Worm (Caenorhabditis elegans) whole organism, L1 larva: ENCODE measurements around the gene T10G3.1.

Experiments
- C04F5.9 ChIP-seq: sonication (generic microtip); optimal IDR thresholded peaks from 2 replicates; lab custom pipeline; 2016; ENCODE audit warnings: missing genetic modification characterization, missing compliant biosample characterization
- C34B4.2 ChIP-seq: sonication (generic microtip); optimal IDR thresholded peaks from 2 replicates; lab custom pipeline; 2017; ENCODE audit warnings: mild to moderate bottlenecking, missing genetic modification characterization, missing compliant biosample characterization
- alr-1 ChIP-seq: fragments of 200-800 bp; sonication (Bioruptor generic); optimal IDR thresholded peaks from 2 replicates; lab custom pipeline; 2018; ENCODE audit warnings: borderline replicate concordance, mild to moderate bottlenecking, missing genetic modification characterization, missing compliant biosample characterization
- ama-1 ChIP-seq: fragments of 150-350 bp; optimal IDR thresholded peaks from 2 replicates; lab custom pipeline; 2014
- ceh-63 ChIP-seq: fragments of 200-800 bp; sonication (Bioruptor generic); optimal IDR thresholded peaks from 2 replicates; lab custom pipeline; 2018; ENCODE audit warnings: mild to moderate bottlenecking, missing genetic modification characterization, missing compliant biosample characterization
- ceh-82 ChIP-seq, 3 experiments: fragments of 150-350 bp in 1 of 3; sonication (generic microtip) in 2 of 3; optimal IDR thresholded peaks; 2 replicates each; lab custom pipeline; 2014 to 2017; ENCODE audit warnings: missing biosample characterization in 3 of 3, missing genetic modification characterization in 3 of 3
- dsc-1 ChIP-seq: sonication (generic microtip); optimal IDR thresholded peaks from 2 replicates; lab custom pipeline; 2016; ENCODE audit warnings: mild to moderate bottlenecking, missing genetic modification characterization, missing compliant biosample characterization
- efl-1 ChIP-seq, 4 experiments: fragments of 150-350 bp; optimal IDR thresholded peaks in 3 of 4; peaks in 1 of 4; 1 replicate in 1 of 4; 2 replicates in 3 of 4; lab custom pipeline; 2014; ENCODE audit warnings: missing biosample characterization in 2 of 4, missing genetic modification characterization in 2 of 4, missing genetic modification reagents in 2 of 4
- egl-13 ChIP-seq: sonication (generic microtip); optimal IDR thresholded peaks from 2 replicates; lab custom pipeline; 2016; ENCODE audit warnings: missing genotype, missing genetic modification reagents, missing genetic modification characterization, missing compliant biosample characterization
- egl-27 ChIP-seq, 2 experiments: fragments of 150-350 bp in 1 of 2; sonication (generic microtip); optimal IDR thresholded peaks; 3 replicates each; lab custom pipeline; 2017 to 2018; ENCODE audit warnings: missing biosample characterization in 2 of 2, missing genetic modification characterization in 2 of 2, missing genetic modification reagents in 2 of 2
- elt-3 ChIP-seq, 6 experiments: fragments of 150-350 bp in 1 of 6; sonication (generic microtip); optimal IDR thresholded peaks; 2 replicates each; lab custom pipeline; 2017 to 2018; ENCODE audit warnings: missing biosample characterization in 6 of 6, missing genetic modification characterization in 6 of 6, inconsistent platforms in 1 of 6
- ets-5 ChIP-seq: fragments of 200-800 bp; sonication (Bioruptor generic); IDR thresholded peaks from 2 replicates; pipeline ENCODE4 v1.3.6; 2022; ENCODE audit warnings: missing genetic modification characterization, missing compliant biosample characterization
- fkh-10 ChIP-seq: sonication (generic microtip); optimal IDR thresholded peaks from 2 replicates; lab custom pipeline; 2017; ENCODE audit warnings: missing biosample characterization, missing genetic modification reagents, missing genetic modification characterization
- fkh-4 ChIP-seq: sonication (generic microtip); optimal IDR thresholded peaks from 2 replicates; lab custom pipeline; 2016; ENCODE audit warnings: missing compliant biosample characterization, missing genetic modification characterization, borderline replicate concordance
- fkh-8 ChIP-seq: sonication (generic microtip); optimal IDR thresholded peaks from 2 replicates; lab custom pipeline; 2016; ENCODE audit warnings: mild to moderate bottlenecking, missing genetic modification characterization, missing compliant biosample characterization
- grh-1 ChIP-seq: fragments of 200-800 bp; sonication (Bioruptor generic); IDR thresholded peaks from 2 replicates; pipeline ENCODE4 v1.3.6; 2022; ENCODE audit warnings: missing genetic modification reagents, missing genetic modification characterization, missing compliant biosample characterization
- irx-1 ChIP-seq: sonication (generic microtip); optimal IDR thresholded peaks from 2 replicates; lab custom pipeline; 2016; ENCODE audit warnings: missing genetic modification characterization, missing compliant biosample characterization
- isw-1 ChIP-seq: fragments of 200-800 bp; sonication (Bioruptor generic); IDR thresholded peaks from 2 replicates; pipeline ENCODE4 v1.3.6; 2022; ENCODE audit warnings: missing genetic modification characterization, missing compliant biosample characterization
- lin-13 ChIP-seq: fragments of 150-350 bp; optimal IDR thresholded peaks from 2 replicates; lab custom pipeline; 2014; ENCODE audit warnings: missing biosample characterization, missing genetic modification reagents, missing genetic modification characterization
- lin-14 ChIP-seq: fragments of 200-800 bp; sonication (Bioruptor generic); optimal IDR thresholded peaks from 2 replicates; lab custom pipeline; 2018; ENCODE audit warnings: mild to moderate bottlenecking, missing genetic modification characterization, moderate library complexity, missing compliant biosample characterization
- lin-15B ChIP-seq: fragments of 150-350 bp; sonication (generic microtip); optimal IDR thresholded peaks from 3 replicates; lab custom pipeline; 2014; ENCODE audit warnings: missing biosample characterization, missing genetic modification characterization
- lin-35 ChIP-seq, 2 experiments: fragments of 150-350 bp; optimal IDR thresholded peaks; 2 replicates each; lab custom pipeline; 2014; ENCODE audit warnings: missing biosample characterization in 2 of 2, missing genetic modification characterization in 2 of 2, missing genetic modification reagents in 2 of 2
- lin-39 ChIP-seq: fragments of 150-350 bp; optimal IDR thresholded peaks from 2 replicates; lab custom pipeline; 2014; ENCODE audit warnings: missing biosample characterization, missing genetic modification reagents, missing genetic modification characterization
- lsy-2 ChIP-seq, 2 experiments: fragments of 150-350 bp; optimal IDR thresholded peaks; 2 replicates each; lab custom pipeline; 2014; ENCODE audit warnings: missing biosample characterization in 2 of 2, missing genetic modification characterization in 2 of 2
- mdl-1 ChIP-seq, 2 experiments: fragments of 150-350 bp; optimal IDR thresholded peaks; 2 replicates each; lab custom pipeline; 2014 to 2017; ENCODE audit warnings: missing biosample characterization in 2 of 2, missing genetic modification characterization in 2 of 2, inconsistent platforms in 1 of 2
- nhr-12 ChIP-seq: sonication (generic microtip); optimal IDR thresholded peaks from 2 replicates; lab custom pipeline; 2017; ENCODE audit warnings: missing biosample characterization, missing genetic modification characterization
- nhr-19 ChIP-seq: fragments of 200-800 bp; sonication (Bioruptor generic); conservative IDR thresholded peaks from 2 replicates; pipeline ENCODE4 v1.3.6; 2022; ENCODE audit warnings: missing genetic modification characterization, missing compliant biosample characterization
- nhr-20 ChIP-seq: sonication (generic microtip); optimal IDR thresholded peaks from 2 replicates; lab custom pipeline; 2016; ENCODE audit warnings: mild to moderate bottlenecking, missing genetic modification characterization, missing compliant biosample characterization
- nhr-237 ChIP-seq: fragments of 150-350 bp; optimal IDR thresholded peaks from 2 replicates; lab custom pipeline; 2014; ENCODE audit warnings: missing biosample characterization, missing genetic modification characterization
- nhr-71 ChIP-seq: sonication (generic microtip); optimal IDR thresholded peaks from 2 replicates; lab custom pipeline; 2016; ENCODE audit warnings: mild to moderate bottlenecking, missing genetic modification characterization, moderate library complexity, missing compliant biosample characterization
- nhr-77 ChIP-seq: fragments of 150-350 bp; optimal IDR thresholded peaks from 2 replicates; lab custom pipeline; 2014; ENCODE audit warnings: missing biosample characterization, missing genetic modification characterization
- nhr-84 ChIP-seq: sonication (generic microtip); optimal IDR thresholded peaks from 2 replicates; lab custom pipeline; 2017; ENCODE audit warnings: missing biosample characterization, missing genetic modification characterization
- pag-3 ChIP-seq: sonication (generic microtip); optimal IDR thresholded peaks from 2 replicates; lab custom pipeline; 2017; ENCODE audit warnings: missing genetic modification characterization, mild to moderate bottlenecking, missing compliant biosample characterization, antibody characterized with exemption, borderline replicate concordance; ENCODE audit not compliant: insufficient read depth
- pax-3 ChIP-seq: fragments of 200-800 bp; sonication (Bioruptor generic); optimal IDR thresholded peaks from 2 replicates; lab custom pipeline; 2018; ENCODE audit warnings: mild to moderate bottlenecking, missing genetic modification characterization, moderate library complexity, missing compliant biosample characterization
- rnt-1 ChIP-seq: sonication (generic microtip); optimal IDR thresholded peaks from 2 replicates; lab custom pipeline; 2016; ENCODE audit warnings: mild to moderate bottlenecking, missing genetic modification characterization, moderate library complexity, missing compliant biosample characterization
- skn-1 ChIP-seq: fragments of 150-350 bp; optimal IDR thresholded peaks from 2 replicates; lab custom pipeline; 2014; ENCODE audit warnings: missing biosample characterization, missing genetic modification characterization
- snpc-4 ChIP-seq: fragments of 150-350 bp; optimal IDR thresholded peaks from 2 replicates; lab custom pipeline; 2014; ENCODE audit warnings: missing biosample characterization, missing genetic modification characterization
- snu-23 ChIP-seq: sonication (generic microtip); optimal IDR thresholded peaks from 2 replicates; lab custom pipeline; 2016; ENCODE audit warnings: missing genetic modification characterization, missing compliant biosample characterization
- sox-4 ChIP-seq: sonication (generic microtip); optimal IDR thresholded peaks from 2 replicates; lab custom pipeline; 2016; ENCODE audit warnings: missing genetic modification characterization, missing compliant biosample characterization
- tlp-1 ChIP-seq: fragments of 150-350 bp; optimal IDR thresholded peaks from 2 replicates; lab custom pipeline; 2014; ENCODE audit warnings: missing biosample characterization, missing genetic modification characterization
- unc-130 ChIP-seq: fragments of 150-350 bp; optimal IDR thresholded peaks from 2 replicates; lab custom pipeline; 2017; ENCODE audit warnings: missing biosample characterization, missing genetic modification characterization, inconsistent platforms
- unc-30 ChIP-seq: sonication (generic microtip); optimal IDR thresholded peaks from 2 replicates; lab custom pipeline; 2017; ENCODE audit warnings: missing biosample characterization, missing genetic modification characterization
- unc-62 ChIP-seq: fragments of 150-350 bp; optimal IDR thresholded peaks from 2 replicates; lab custom pipeline; 2014; ENCODE audit warnings: missing biosample characterization, missing genetic modification reagents, missing genetic modification characterization
- unc-98 ChIP-seq: fragments of 200-800 bp; sonication (Bioruptor generic); IDR thresholded peaks from 2 replicates; pipeline ENCODE4 v1.3.6; 2022; ENCODE audit warnings: missing genetic modification characterization, missing compliant biosample characterization
- zag-1 ChIP-seq: fragments of 150-350 bp; optimal IDR thresholded peaks from 2 replicates; lab custom pipeline; 2014; ENCODE audit warnings: missing biosample characterization, missing genetic modification characterization
- zip-4 ChIP-seq: fragments of 200-800 bp; sonication (Bioruptor generic); optimal IDR thresholded peaks from 2 replicates; lab custom pipeline; 2018; ENCODE audit warnings: mild to moderate bottlenecking, missing genetic modification characterization, moderate library complexity, missing compliant biosample characterization
- ztf-11 ChIP-seq, 2 experiments: sonication (generic microtip); optimal IDR thresholded peaks; 2 replicates each; lab custom pipeline; 2016 to 2017; ENCODE audit warnings: missing genetic modification characterization in 2 of 2, missing biosample characterization in 1 of 2, missing compliant biosample characterization in 1 of 2

T10G3.1 gene

ce11 chrV:13472062-13472461 lies 1.4 kb downstream of the T10G3.1 start:
- TF ChIP-seq lsy-2 (tag; optimal IDR thresholded peaks at IDR 0.05; lab: Kevin White, UChicago): peak; percentile 35 to 47
- peak; percentile 29 for TF ChIP-seq snu-23 (GFP tag; lab: Kevin White, UChicago)
- no peak for TF ChIP-seq efl-1 (optimal IDR thresholded peaks at IDR 0.05; lab: Kevin White, UChicago)
- TF ChIP-seq efl-1 (GFP tag; optimal IDR thresholded peaks at IDR 0.05 in 1 of 2; lab: Kevin White, UChicago): peak in 1 of 2 experiments; percentile 39
- TF ChIP-seq C04F5.9 (tag; lab: Kevin White, UChicago): no peak
- TF ChIP-seq nhr-71 (tag; lab: Kevin White, UChicago): peak; percentile 60
- TF ChIP-seq rnt-1 (tag; lab: Kevin White, UChicago): peak; percentile 61
- no peak for TF ChIP-seq pax-3
- peak; percentile 54 for TF ChIP-seq lin-14 (GFP tag; lab: Kevin White, UChicago)
- no peak for TF ChIP-seq zag-1 (tag; lab: Kevin White, UChicago)
- no peak for TF ChIP-seq unc-62 (GFP tag; lab: Kevin White, UChicago)
- TF ChIP-seq nhr-19 (GFP tag; lab: Robert Waterston, UW): peak; percentile 43
- no peak for TF ChIP-seq ceh-63 (GFP tag; lab: Kevin White, UChicago)
- no peak for TF ChIP-seq C34B4.2
- TF ChIP-seq unc-130 (tag; lab: Kevin White, UChicago): peak; percentile 21

DNA sequence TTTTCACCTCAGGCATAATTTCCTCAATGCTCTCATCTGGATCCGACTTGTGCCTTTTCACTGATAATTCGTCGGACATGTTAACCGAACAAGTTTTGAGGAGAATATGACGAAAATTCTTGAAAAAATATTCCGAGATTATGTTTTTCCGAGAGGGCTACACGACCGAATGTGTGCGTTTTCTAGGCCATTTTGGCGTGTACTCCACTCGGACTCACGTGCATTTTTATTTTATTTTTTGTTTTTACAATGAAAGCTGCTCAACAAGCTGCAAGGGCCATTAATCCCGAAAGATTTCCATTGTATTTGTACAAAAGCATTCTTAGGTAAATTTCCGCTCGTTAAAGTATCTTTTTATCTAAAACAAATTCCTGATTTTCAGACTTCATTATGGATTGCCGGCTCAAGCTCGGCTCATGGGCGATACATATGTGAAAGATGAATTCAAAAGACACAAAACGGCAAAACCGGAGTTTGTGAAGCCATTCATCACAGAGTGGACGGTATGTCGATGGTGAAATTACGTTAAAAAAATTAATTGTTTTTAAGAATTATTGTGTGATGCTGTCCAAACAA lies 5.2 kb downstream of the T10G3.1 start, which contains the start of the genes F25H9.6 and F25H9.7:
Gene F25H9.6, minus strand, starts transcription at position 172 of the 576 bp plus-strand sequence.
Gene F25H9.7, plus strand, starts transcription at position 187 of the 576 bp plus-strand sequence.
- TF ChIP-seq fkh-8 (tag; lab: Kevin White, UChicago) (peak; percentile 96), nhr-77 (tag; lab: Kevin White, UChicago) (peak; percentile 41), snpc-4 (tag; lab: Kevin White, UChicago) (peak; percentile 75), ceh-82 (tag; optimal IDR thresholded peaks at IDR 0.05; lab: Kevin White, UChicago) (peak; percentile 78 to 93 (median 80)), grh-1 (GFP tag; lab: Robert Waterston, UW) (peak; percentile 85), lin-14 (GFP tag; lab: Kevin White, UChicago) (peak; percentile 87), lin-15B (peak; percentile 66), pag-3 (no peak), unc-30 (tag; lab: Kevin White, UChicago) (no peak), mdl-1 (tag; optimal IDR thresholded peaks at IDR 0.05; lab: Kevin White, UChicago) (peak; percentile 37 to 96), lin-13 (GFP tag; lab: Kevin White, UChicago) (peak; percentile 85), elt-3 (tag; optimal IDR thresholded peaks at IDR 0.05; lab: Kevin White, UChicago) (peak in 3 of 6 experiments; percentile 15 to 77 (median 54)), zag-1 (tag; lab: Kevin White, UChicago) (no peak), egl-13 (tag; lab: Kevin White, UChicago) (peak; percentile 94), ztf-11 (tag; optimal IDR thresholded peaks at IDR 0.05; lab: Kevin White, UChicago) (peak in 1 of 2 experiments; percentile 99), nhr-237 (no peak), zip-4 (GFP tag; lab: Kevin White, UChicago) (peak; percentile 71), unc-98 (GFP tag; lab: Robert Waterston, UW) (peak; percentile 91), fkh-10 (GFP tag; lab: Kevin White, UChicago) (no peak), fkh-4 (tag; lab: Kevin White, UChicago) (peak; percentile 100), snu-23 (GFP tag; lab: Kevin White, UChicago) (peak; percentile 95), sox-4 (peak; percentile 97), ama-1 (lab: Kevin White, UChicago) (no peak), ets-5 (GFP tag; lab: Robert Waterston, UW) (no peak), lin-35 (GFP tag; optimal IDR thresholded peaks at IDR 0.05; lab: Kevin White, UChicago) (peak; percentile 63 to 84), nhr-20 (peak; percentile 94), dsc-1 (tag; lab: Kevin White, UChicago) (peak; percentile 97), irx-1 (tag; lab: Kevin White, UChicago) (peak; percentile 97), tlp-1 (no peak), nhr-71 (tag; lab: Kevin White, UChicago) (peak; percentile 96), alr-1 (no peak), C04F5.9 (tag; lab: Kevin White, UChicago) (peak; percentile 93), rnt-1 (tag; lab: Kevin White, UChicago) (peak; percentile 100), isw-1 (peak; percentile 83), lin-39 (tag; lab: Kevin White, UChicago) (peak; percentile 52), efl-1 (optimal IDR thresholded peaks at IDR 0.05; lab: Kevin White, UChicago) (peak; percentile 80 to 83), efl-1 (GFP tag; optimal IDR thresholded peaks at IDR 0.05 in 1 of 2; lab: Kevin White, UChicago) (peak; percentile 77 to 97), skn-1 (peak; percentile 51), lsy-2 (tag; optimal IDR thresholded peaks at IDR 0.05; lab: Kevin White, UChicago) (peak; percentile 79 to 87), nhr-84 (tag; lab: Kevin White, UChicago) (no peak), egl-27 (tag; optimal IDR thresholded peaks at IDR 0.05; lab: Kevin White, UChicago) (no peak), nhr-12 (tag; lab: Kevin White, UChicago) (no peak)
